Worm (Caenorhabditis elegans): Measurements from ENCODE around the gene str-198.

Gene str-198

ce11 chrV:16053373-16053772, 5.8 kb downstream of the str-198 start, which contains the start of gene F14H3.3:
TSS of gene F14H3.3 (minus strand) at chrV:16053473.
- TF ChIP-seq mls-2 (tag; optimal IDR thresholded peaks at IDR 0.05) (no peak), nhr-28 (tag; optimal IDR thresholded peaks at IDR 0.05) (no peak), nhr-76 (tag; optimal IDR thresholded peaks at IDR 0.05) (no peak)

ce11 chrV:16055031-16055430, 7.4 kb downstream of the str-198 start, which contains the start of gene F14H3.4:
TSS of gene F14H3.4 (minus strand) at chrV:16055072.
- TF ChIP-seq drap-1 (GFP tag; optimal IDR thresholded peaks at IDR 0.05) (no peak), ztf-11 (tag; optimal IDR thresholded peaks at IDR 0.05) (no peak), sptf-1 (tag; optimal IDR thresholded peaks at IDR 0.05) (no peak), bed-3 (GFP tag; optimal IDR thresholded peaks at IDR 0.05) (no peak), ceh-43 (GFP tag; optimal IDR thresholded peaks at IDR 0.05) (no peak), zip-8 (tag; optimal IDR thresholded peaks at IDR 0.05) (no peak), unc-120 (tag; optimal IDR thresholded peaks at IDR 0.05; ENCODE audit: poor library complexity, severe bottlenecking) (no peak), nhr-28 (tag; optimal IDR thresholded peaks at IDR 0.05) (no peak), M03D4.4 (tag; optimal IDR thresholded peaks at IDR 0.05) (no peak), mab-5 (tag; optimal IDR thresholded peaks at IDR 0.05) (no peak), ham-2 (GFP tag; optimal IDR thresholded peaks at IDR 0.05) (no peak)

- TF ChIP-seq unc-62 (GFP tag; optimal IDR thresholded peaks at IDR 0.05) = no peak
These were observed 9.4 kb downstream of the str-198 start, which contains the start of gene F14H3.5 for ce11 chrV:16057010-16057463. TSS of gene F14H3.5 (minus strand) at chrV:16057060.

- TF ChIP-seq unc-39 (tag; optimal IDR thresholded peaks at IDR 0.05) (no peak), sptf-1 (tag; optimal IDR thresholded peaks at IDR 0.05) (no peak), elt-1 (tag; optimal IDR thresholded peaks at IDR 0.05; ENCODE audit: borderline replicate concordance, insufficient read depth) (no peak), mls-2 (tag; optimal IDR thresholded peaks at IDR 0.05) (no peak), lin-32 (GFP tag; optimal IDR thresholded peaks at IDR 0.05) (no peak), ceh-43 (GFP tag; optimal IDR thresholded peaks at IDR 0.05) (no peak), flh-1 (GFP tag; optimal IDR thresholded peaks at IDR 0.05) (no peak), nhr-2 (tag; optimal IDR thresholded peaks at IDR 0.05) (no peak), pha-4 (tag; optimal IDR thresholded peaks at IDR 0.05) (no peak), nhr-12 (tag; optimal IDR thresholded peaks at IDR 0.05) (no peak)
These were observed 11.3 kb downstream of the str-198 start, which contains the start of gene F14H3.6 for ce11 chrV:16058872-16059271. TSS of gene F14H3.6 (minus strand) at chrV:16058893.

- no peak for TF ChIP-seq zip-8 (tag; optimal IDR thresholded peaks at IDR 0.05)
- no peak for TF ChIP-seq sem-2 (GFP tag; optimal IDR thresholded peaks at IDR 0.05)
- no peak for TF ChIP-seq mab-5 (tag; optimal IDR thresholded peaks at IDR 0.05)
- no peak for TF ChIP-seq ceh-39 (tag; optimal IDR thresholded peaks at IDR 0.05)
- no peak for TF ChIP-seq nhr-237 (tag; optimal IDR thresholded peaks at IDR 0.05)
- TF ChIP-seq mep-1 (tag; optimal IDR thresholded peaks at IDR 0.05) = no peak
- no peak for TF ChIP-seq M03D4.4 (tag; optimal IDR thresholded peaks at IDR 0.05)
- no peak for TF ChIP-seq bed-3 (GFP tag; optimal IDR thresholded peaks at IDR 0.05)
- no peak for TF ChIP-seq lsy-2 (tag; optimal IDR thresholded peaks at IDR 0.05)
- no peak for TF ChIP-seq ham-2 (GFP tag; optimal IDR thresholded peaks at IDR 0.05)
- no peak for TF ChIP-seq cnd-1 (tag; optimal IDR thresholded peaks at IDR 0.05)
- TF ChIP-seq ztf-11 (tag; optimal IDR thresholded peaks at IDR 0.05) = no peak
- TF ChIP-seq sptf-1 (tag; optimal IDR thresholded peaks at IDR 0.05) = no peak
- no peak for TF ChIP-seq lin-32 (GFP tag; optimal IDR thresholded peaks at IDR 0.05)
- no peak for TF ChIP-seq pha-4 (tag; optimal IDR thresholded peaks at IDR 0.05)
- TF ChIP-seq unc-120 (tag; optimal IDR thresholded peaks at IDR 0.05; ENCODE audit: poor library complexity, severe bottlenecking) = no peak
- no peak for TF ChIP-seq ces-1 (GFP tag; optimal IDR thresholded peaks at IDR 0.05)
- TF ChIP-seq nhr-2 (tag; optimal IDR thresholded peaks at IDR 0.05) = no peak
- no peak for TF ChIP-seq elt-3 (tag; optimal IDR thresholded peaks at IDR 0.05)
These were observed 12.5 kb downstream of the str-198 start, which contains the start of gene F14H3.15 for ce11 chrV:16060135-16060534. TSS of gene F14H3.15 (minus strand) at chrV:16060235.

ce11 chrV:16061993-16062392, 14.4 kb downstream of the str-198 start, which contains the start of gene fbxa-100:
TSS of gene fbxa-100 (minus strand) at chrV:16062093.
- TF ChIP-seq ceh-39 (tag; optimal IDR thresholded peaks at IDR 0.05) = no peak
- no peak for TF ChIP-seq lsy-2 (tag; optimal IDR thresholded peaks at IDR 0.05)
- TF ChIP-seq mls-2 (tag; optimal IDR thresholded peaks at IDR 0.05) = no peak
- TF ChIP-seq flh-1 (GFP tag; optimal IDR thresholded peaks at IDR 0.05) = no peak

All from whole organism, mixed stage, embryonic.